Worm (Caenorhabditis elegans) whole organism, young adult: ENCODE results near the gene W05B10.4.

Source experiments
- B0336.3 ChIP-seq: fragments of 200-800 bp; sonication (Bioruptor generic); IDR thresholded peaks from 2 replicates; pipeline ENCODE4 v1.3.6; 2022; ENCODE audit warnings: missing genetic modification characterization, missing compliant biosample characterization
- F22D6.2 ChIP-seq: sonication (generic microtip); optimal IDR thresholded peaks from 2 replicates; lab custom pipeline; 2016; ENCODE audit warnings: mild to moderate bottlenecking, missing genetic modification characterization, missing compliant biosample characterization
- F52B5.7 ChIP-seq: sonication (generic microtip); optimal IDR thresholded peaks from 2 replicates; lab custom pipeline; 2016; ENCODE audit warnings: mild to moderate bottlenecking, missing genetic modification characterization, missing compliant biosample characterization
- F55B11.4 ChIP-seq: sonication (generic microtip); optimal IDR thresholded peaks from 2 replicates; lab custom pipeline; 2016; ENCODE audit warnings: missing compliant biosample characterization, missing genetic modification characterization, borderline replicate concordance; ENCODE audit not compliant: insufficient read depth
- F57C9.4 ChIP-seq: sonication (generic microtip); optimal IDR thresholded peaks from 2 replicates; lab custom pipeline; 2017; ENCODE audit warnings: mild to moderate bottlenecking, missing genetic modification characterization, missing compliant biosample characterization
- K12H6.12 ChIP-seq: fragments of 200-800 bp; sonication (Bioruptor generic); optimal IDR thresholded peaks from 2 replicates; lab custom pipeline; 2018; ENCODE audit warnings: mild to moderate bottlenecking, missing genetic modification characterization, missing compliant biosample characterization
- T07F8.4 ChIP-seq: sonication (generic microtip); optimal IDR thresholded peaks from 2 replicates; lab custom pipeline; 2016; ENCODE audit warnings: mild to moderate bottlenecking, missing genetic modification characterization, moderate library complexity, missing compliant biosample characterization
- Y53F4B.3 ChIP-seq: fragments of 200-800 bp; sonication (Bioruptor generic); IDR thresholded peaks from 2 replicates; pipeline ENCODE4 v1.3.6; 2022; ENCODE audit warnings: missing genetic modification reagents, missing genetic modification characterization, missing compliant biosample characterization
- Y79H2A.3 ChIP-seq: fragments of 200-800 bp; sonication (Bioruptor generic); conservative IDR thresholded peaks from 2 replicates; pipeline ENCODE4 v1.3.6; 2022; ENCODE audit warnings: missing genetic modification reagents, missing genetic modification characterization, missing compliant biosample characterization
- ZK185.1 ChIP-seq: sonication (generic microtip); optimal IDR thresholded peaks from 2 replicates; lab custom pipeline; 2016; ENCODE audit warnings: mild to moderate bottlenecking, missing genetic modification characterization, missing compliant biosample characterization; ENCODE audit not compliant: poor library complexity, severe bottlenecking
- aptf-3 ChIP-seq: fragments of 200-800 bp; sonication (Bioruptor generic); IDR thresholded peaks from 2 replicates; pipeline ENCODE4 v1.3.6; 2022; ENCODE audit warnings: missing genetic modification characterization, missing compliant biosample characterization
- athp-1 ChIP-seq: sonication (generic microtip); optimal IDR thresholded peaks from 2 replicates; lab custom pipeline; 2017; ENCODE audit warnings: mild to moderate bottlenecking, missing genetic modification characterization, missing compliant biosample characterization
- attf-5 ChIP-seq: fragments of 200-800 bp; sonication (Bioruptor generic); optimal IDR thresholded peaks from 2 replicates; lab custom pipeline; 2018; ENCODE audit warnings: mild to moderate bottlenecking, missing genetic modification characterization, missing compliant biosample characterization
- ceh-100 ChIP-seq: fragments of 200-800 bp; sonication (Bioruptor generic); IDR thresholded peaks from 2 replicates; pipeline ENCODE4 v1.3.6; 2022; ENCODE audit warnings: missing genetic modification reagents, missing genetic modification characterization, missing compliant biosample characterization
- egl-44 ChIP-seq: fragments of 200-800 bp; sonication (Bioruptor generic); IDR thresholded peaks from 2 replicates; pipeline ENCODE4 v1.3.6; 2022; ENCODE audit warnings: missing genetic modification reagents, missing genetic modification characterization, missing compliant biosample characterization
- ets-4 ChIP-seq: fragments of 200-800 bp; sonication (Bioruptor generic); optimal IDR thresholded peaks from 2 replicates; lab custom pipeline; 2018; ENCODE audit warnings: mild to moderate bottlenecking, missing genetic modification characterization, missing compliant biosample characterization
- fkh-3 ChIP-seq: sonication (generic microtip); optimal IDR thresholded peaks from 2 replicates; lab custom pipeline; 2016; ENCODE audit warnings: mild to moderate bottlenecking, missing genetic modification characterization, missing compliant biosample characterization
- hmg-1.2 ChIP-seq: fragments of 200-800 bp; sonication (Bioruptor generic); IDR thresholded peaks from 2 replicates; pipeline ENCODE4 v1.3.6; 2022; ENCODE audit warnings: missing genetic modification reagents, missing genetic modification characterization, missing compliant biosample characterization
- let-607 ChIP-seq, 2 experiments: fragments of 200-800 bp in 1 of 2; sonication (Bioruptor generic) in 1 of 2; sonication (generic microtip) in 1 of 2; optimal IDR thresholded peaks; 2 replicates each; lab custom pipeline; 2016 to 2018; ENCODE audit warnings: mild to moderate bottlenecking in 2 of 2, missing compliant biosample characterization in 2 of 2, missing genetic modification characterization in 2 of 2, moderate library complexity in 2 of 2, missing genotype in 1 of 2
- lin-26 ChIP-seq: fragments of 200-800 bp; sonication (Bioruptor generic); IDR thresholded peaks from 2 replicates; pipeline ENCODE4 v1.3.6; 2022; ENCODE audit warnings: missing genetic modification reagents, missing genetic modification characterization, missing compliant biosample characterization
- lsy-27 ChIP-seq: sonication (generic microtip); optimal IDR thresholded peaks from 2 replicates; lab custom pipeline; 2017; ENCODE audit warnings: missing genetic modification characterization, mild to moderate bottlenecking, missing compliant biosample characterization, antibody characterized with exemption, missing genotype, borderline replicate concordance; ENCODE audit not compliant: insufficient read depth
- madf-3 ChIP-seq: fragments of 200-800 bp; sonication (Bioruptor generic); IDR thresholded peaks from 2 replicates; pipeline ENCODE4 v1.3.6; 2022; ENCODE audit warnings: missing genetic modification reagents, missing genetic modification characterization, missing compliant biosample characterization
- madf-6 ChIP-seq: fragments of 200-800 bp; sonication (Bioruptor generic); IDR thresholded peaks from 2 replicates; pipeline ENCODE4 v1.3.6; 2022; ENCODE audit warnings: missing genetic modification reagents, missing genetic modification characterization, missing compliant biosample characterization
- mcd-1 ChIP-seq: fragments of 200-800 bp; sonication (Bioruptor generic); IDR thresholded peaks from 2 replicates; pipeline ENCODE4 v1.3.6; 2022; ENCODE audit warnings: missing genetic modification reagents, missing genetic modification characterization, missing compliant biosample characterization
- mel-28 ChIP-seq: sonication (generic microtip); optimal IDR thresholded peaks from 2 replicates; lab custom pipeline; 2016; ENCODE audit warnings: borderline replicate concordance, mild to moderate bottlenecking, missing genetic modification characterization, missing compliant biosample characterization
- nhr-120 ChIP-seq: fragments of 200-800 bp; sonication (Bioruptor generic); IDR thresholded peaks from 2 replicates; pipeline ENCODE4 v1.3.6; 2022; ENCODE audit warnings: missing genetic modification characterization, missing compliant biosample characterization
- nhr-90 ChIP-seq: sonication (generic microtip); optimal IDR thresholded peaks from 2 replicates; lab custom pipeline; 2016; ENCODE audit warnings: missing genotype, mild to moderate bottlenecking, missing genetic modification characterization, missing compliant biosample characterization
- pbrm-1 ChIP-seq: fragments of 200-800 bp; sonication (Bioruptor generic); IDR thresholded peaks from 2 replicates; pipeline ENCODE4 v1.3.6; 2022; ENCODE audit warnings: missing genetic modification reagents, missing genetic modification characterization, missing compliant biosample characterization
- snpc-4 ChIP-seq, 5 experiments: fragments of 150-350 bp in 1 of 5; sonication (generic microtip) in 4 of 5; optimal IDR thresholded peaks; 2 replicates each; lab custom pipeline; 2014 to 2018; ENCODE audit warnings: missing genetic modification characterization in 5 of 5, missing biosample characterization in 3 of 5, antibody characterized with exemption in 2 of 5, mild to moderate bottlenecking in 2 of 5, missing compliant biosample characterization in 2 of 5, missing genotype in 2 of 5, moderate library complexity in 2 of 5, missing genetic modification reagents in 1 of 5
- tbx-9 ChIP-seq: sonication (generic microtip); optimal IDR thresholded peaks from 2 replicates; lab custom pipeline; 2016; ENCODE audit warnings: borderline replicate concordance, missing genetic modification characterization, inconsistent platforms, missing compliant biosample characterization
- zfh-2 ChIP-seq: fragments of 200-800 bp; sonication (Bioruptor generic); conservative IDR thresholded peaks from 2 replicates; pipeline ENCODE4 v1.3.6; 2022; ENCODE audit warnings: missing genetic modification reagents, missing genetic modification characterization, missing compliant biosample characterization
- ztf-22 ChIP-seq: fragments of 200-800 bp; sonication (Bioruptor generic); optimal IDR thresholded peaks from 2 replicates; lab custom pipeline; 2018; ENCODE audit warnings: mild to moderate bottlenecking, missing genetic modification characterization, moderate library complexity, missing compliant biosample characterization

Gene W05B10.4

DNA sequence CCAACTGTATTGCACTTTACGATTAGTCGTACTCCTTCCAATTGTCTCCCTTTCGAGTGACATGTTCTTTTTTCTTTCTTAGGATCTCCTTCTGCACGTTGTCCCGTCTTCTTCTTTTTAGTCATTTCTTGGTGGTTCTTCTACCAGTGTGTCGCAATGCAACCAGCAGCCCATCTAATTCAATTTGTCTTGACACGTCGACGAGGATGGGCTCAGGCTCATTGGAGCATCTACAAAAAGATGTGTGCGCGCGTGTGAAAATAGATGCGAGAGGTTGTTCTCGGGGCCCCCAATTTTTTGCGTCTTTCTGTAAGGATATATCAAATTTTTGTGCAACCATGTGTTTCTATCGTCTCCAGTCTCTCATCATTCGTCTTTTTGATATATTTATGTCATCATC is 33.6 kb downstream of the W05B10.4 start:
- TF ChIP-seq ets-4 (GFP tag; lab: Kevin White, UChicago) (no peak), ZK185.1 (tag; lab: Kevin White, UChicago) (no peak), egl-44 (no peak), K12H6.12 (tag; lab: Kevin White, UChicago) (no peak)

DNA sequence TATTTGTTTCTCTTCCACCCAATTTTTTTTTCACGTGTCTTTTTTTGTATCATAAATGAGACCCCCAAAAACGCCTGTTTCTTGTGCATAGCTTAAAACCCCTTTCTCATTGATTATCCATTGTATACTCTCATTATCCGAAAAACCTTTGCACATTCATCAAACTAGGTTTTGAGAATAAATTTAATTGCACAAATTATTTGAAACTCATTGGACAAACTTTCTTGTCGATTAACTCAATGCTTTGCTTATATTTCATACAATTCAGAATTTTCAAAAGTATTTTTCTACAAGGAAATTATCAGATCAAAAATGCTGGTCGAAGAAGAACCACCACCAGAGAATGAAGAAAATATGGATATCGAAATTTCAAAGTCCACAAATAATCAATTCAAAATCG is 36.1 kb downstream of the W05B10.4 start, which contains the start of gene R11D1.1:
Gene R11D1.1 (plus strand): TSS at position 301 of the 400 bp plus-strand sequence.
- TF ChIP-seq mcd-1 (GFP tag; lab: Robert Waterston, UW) (no peak), F22D6.2 (tag; lab: Kevin White, UChicago) (no peak), Y53F4B.3 (GFP tag; lab: Robert Waterston, UW) (no peak)

DNA sequence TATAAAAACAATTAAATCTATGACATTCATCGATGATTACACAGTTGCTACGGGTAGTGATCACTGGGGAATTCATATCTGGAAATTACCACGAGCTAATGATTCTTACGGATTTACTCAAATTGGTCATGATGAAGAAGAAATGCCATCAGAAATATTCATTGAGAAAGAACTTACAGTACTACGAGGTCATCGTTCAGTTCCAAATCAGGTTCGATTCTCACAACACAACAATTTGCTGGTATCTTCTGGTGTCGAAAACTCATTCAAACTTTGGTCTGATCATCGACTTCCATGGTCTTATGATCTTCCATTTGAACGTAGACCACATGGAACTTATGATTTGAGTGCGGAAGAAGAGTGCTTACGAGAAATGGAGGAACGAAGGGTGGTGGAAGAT is 38.5 kb downstream of the W05B10.4 start:
- TF ChIP-seq athp-1 (tag; lab: Kevin White, UChicago) (no peak), attf-5 (no peak), zfh-2 (GFP tag; lab: Robert Waterston, UW) (no peak), ZK185.1 (tag; lab: Kevin White, UChicago) (no peak), F52B5.7 (no peak), madf-3 (GFP tag; lab: Robert Waterston, UW) (no peak), mel-28 (no peak), T07F8.4 (tag; lab: Kevin White, UChicago) (no peak), fkh-3 (no peak), hmg-1.2 (GFP tag; lab: Robert Waterston, UW) (no peak)

DNA sequence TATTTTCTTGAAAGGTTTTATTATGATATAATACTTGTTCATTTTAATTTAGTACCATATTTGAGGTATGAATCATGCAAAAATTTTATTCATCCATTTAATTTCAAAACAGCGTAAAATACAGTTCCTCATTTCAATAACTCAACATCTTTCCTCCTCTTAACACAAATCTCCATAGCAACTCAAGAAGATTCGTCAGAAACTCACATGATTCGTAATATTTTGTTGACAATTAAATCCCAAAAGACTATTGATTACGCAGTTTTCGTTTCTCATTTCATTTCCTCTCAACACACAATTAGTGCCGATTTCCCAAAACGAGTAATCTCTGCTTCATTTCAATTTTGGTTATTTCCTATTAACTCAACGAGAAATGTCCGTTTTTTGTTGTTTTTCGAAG is 40.3 kb downstream of the W05B10.4 start, which contains the start of gene R11D1.2:
Gene R11D1.2 (plus strand): TSS at position 301 of the 400 bp plus-strand sequence.
- no peak for TF ChIP-seq let-607 (tag; optimal IDR thresholded peaks at IDR 0.05; lab: Kevin White, UChicago)
- TF ChIP-seq nhr-90 (tag; lab: Kevin White, UChicago), result no peak
- no peak for TF ChIP-seq athp-1 (tag; lab: Kevin White, UChicago)
- no peak for TF ChIP-seq F55B11.4 (tag; lab: Kevin White, UChicago)
- no peak for TF ChIP-seq lsy-27 (tag; lab: Kevin White, UChicago)
- no peak for TF ChIP-seq F22D6.2 (tag; lab: Kevin White, UChicago)
- no peak for TF ChIP-seq ztf-22 (GFP tag; lab: Kevin White, UChicago)
- TF ChIP-seq Y79H2A.3 (GFP tag; lab: Robert Waterston, UW), result no peak
- TF ChIP-seq madf-6, result no peak
- TF ChIP-seq aptf-3 (GFP tag; lab: Robert Waterston, UW), result no peak
- TF ChIP-seq pbrm-1 (GFP tag; lab: Robert Waterston, UW), result no peak
- no peak for TF ChIP-seq nhr-120
- TF ChIP-seq ceh-100, result no peak
- TF ChIP-seq B0336.3 (GFP tag; lab: Robert Waterston, UW), result no peak
- no peak for TF ChIP-seq hmg-1.2 (GFP tag; lab: Robert Waterston, UW)
- TF ChIP-seq lin-26 (GFP tag; lab: Robert Waterston, UW), result no peak
- TF ChIP-seq tbx-9 (tag; lab: Kevin White, UChicago), result no peak
- no peak for TF ChIP-seq F57C9.4
- TF ChIP-seq snpc-4 (GFP tag; optimal IDR thresholded peaks at IDR 0.05; lab: Kevin White, UChicago), result no peak
- no peak for TF ChIP-seq snpc-4 (tag; optimal IDR thresholded peaks at IDR 0.05; lab: Kevin White, UChicago)
